Worm (Caenorhabditis elegans) whole organism, L4 larva: ENCODE results near the gene T26C11.8.

Source experiments
- F10B5.3 ChIP-seq: sonication (generic microtip); optimal IDR thresholded peaks from 2 replicates; lab custom pipeline; 2016; ENCODE audit warnings: mild to moderate bottlenecking, missing genetic modification characterization, missing compliant biosample characterization
- F37D6.2 ChIP-seq: sonication (generic microtip); optimal IDR thresholded peaks from 2 replicates; lab custom pipeline; 2016; ENCODE audit warnings: mild to moderate bottlenecking, missing genetic modification characterization, missing compliant biosample characterization
- F49E8.2 ChIP-seq: sonication (generic microtip); optimal IDR thresholded peaks from 2 replicates; lab custom pipeline; 2016; ENCODE audit warnings: missing compliant biosample characterization, mild to moderate bottlenecking, missing genetic modification characterization, borderline replicate concordance
- T26A8.4 ChIP-seq: fragments of 200-800 bp; sonication (Bioruptor generic); IDR thresholded peaks from 2 replicates; pipeline ENCODE4 v1.3.6; 2022; ENCODE audit warnings: missing genetic modification characterization, missing compliant biosample characterization
- ZK337.2 ChIP-seq: fragments of 200-800 bp; sonication (Bioruptor generic); IDR thresholded peaks from 2 replicates; pipeline ENCODE4 v1.3.6; 2022; ENCODE audit warnings: missing genetic modification reagents, missing genetic modification characterization, missing compliant biosample characterization
- ZK546.5 ChIP-seq, 2 experiments: sonication (generic microtip); optimal IDR thresholded peaks; 2 replicates each; lab custom pipeline; 2017; ENCODE audit warnings: missing biosample characterization in 2 of 2, missing genetic modification characterization in 2 of 2
- aha-1 ChIP-seq: fragments of 150-350 bp; peaks from one replicate; lab custom pipeline; 2014; ENCODE audit warnings: missing biosample characterization, missing genetic modification characterization
- attf-4 ChIP-seq: sonication (generic microtip); optimal IDR thresholded peaks from 3 replicates; lab custom pipeline; 2017; ENCODE audit warnings: missing biosample characterization, missing genetic modification characterization
- ceh-20 ChIP-seq: fragments of 200-800 bp; sonication (Bioruptor generic); IDR thresholded peaks from 2 replicates; pipeline ENCODE4 v1.3.6; 2022; ENCODE audit warnings: missing genetic modification reagents, missing genetic modification characterization, missing compliant biosample characterization
- ceh-44 ChIP-seq: fragments of 200-800 bp; sonication (Bioruptor generic); IDR thresholded peaks from 2 replicates; pipeline ENCODE4 v1.3.6; 2022; ENCODE audit warnings: missing genetic modification reagents, missing genetic modification characterization, missing compliant biosample characterization
- ceh-62 ChIP-seq: sonication (generic microtip); optimal IDR thresholded peaks from 2 replicates; lab custom pipeline; 2017; ENCODE audit warnings: missing biosample characterization, missing genetic modification characterization
- ces-1 ChIP-seq: fragments of 150-350 bp; sonication (generic microtip); optimal IDR thresholded peaks from 4 replicates; lab custom pipeline; 2014; ENCODE audit warnings: missing biosample characterization, missing genetic modification reagents, missing genetic modification characterization
- cey-2 ChIP-seq: sonication (generic microtip); optimal IDR thresholded peaks from 3 replicates; lab custom pipeline; 2017; ENCODE audit warnings: missing genetic modification characterization, mild to moderate bottlenecking, missing compliant biosample characterization, antibody characterized with exemption, borderline replicate concordance; ENCODE audit not compliant: insufficient read depth
- daf-12 ChIP-seq: fragments of 150-350 bp; optimal IDR thresholded peaks from 2 replicates; lab custom pipeline; 2014; ENCODE audit warnings: missing biosample characterization, missing genetic modification reagents, missing genetic modification characterization
- daf-19 ChIP-seq: fragments of 200-800 bp; sonication (Bioruptor generic); conservative IDR thresholded peaks from 2 replicates; pipeline ENCODE4 v1.3.6; 2022; ENCODE audit warnings: missing genetic modification characterization, missing compliant biosample characterization
- daf-8 ChIP-seq: fragments of 200-800 bp; sonication (Bioruptor generic); IDR thresholded peaks from 2 replicates; pipeline ENCODE4 v1.3.6; 2022; ENCODE audit warnings: missing genetic modification characterization, missing compliant biosample characterization
- dmd-8 ChIP-seq: fragments of 200-800 bp; sonication (Bioruptor generic); IDR thresholded peaks from 2 replicates; pipeline ENCODE4 v1.3.6; 2022; ENCODE audit warnings: missing genetic modification characterization, missing compliant biosample characterization
- duxl-1 ChIP-seq: sonication (generic microtip); optimal IDR thresholded peaks from 2 replicates; lab custom pipeline; 2016; ENCODE audit warnings: mild to moderate bottlenecking, missing genetic modification characterization, moderate library complexity, missing compliant biosample characterization; ENCODE audit not compliant: poor library complexity
- dve-1 ChIP-seq: sonication (generic microtip); optimal IDR thresholded peaks from 2 replicates; lab custom pipeline; 2017; ENCODE audit warnings: antibody characterized with exemption, mild to moderate bottlenecking, missing genetic modification characterization, missing compliant biosample characterization; ENCODE audit not compliant: insufficient read depth
- fos-1 ChIP-seq: fragments of 150-350 bp; optimal IDR thresholded peaks from 2 replicates; lab custom pipeline; 2014; ENCODE audit warnings: missing biosample characterization, missing genetic modification characterization
- gei-8 ChIP-seq: fragments of 200-800 bp; sonication (Bioruptor generic); optimal IDR thresholded peaks from 2 replicates; lab custom pipeline; 2018; ENCODE audit warnings: mild to moderate bottlenecking, missing genetic modification characterization, missing compliant biosample characterization
- hlh-11 ChIP-seq: fragments of 200-800 bp; sonication (Bioruptor generic); optimal IDR thresholded peaks from 2 replicates; lab custom pipeline; 2018; ENCODE audit warnings: mild to moderate bottlenecking, missing genetic modification characterization, missing compliant biosample characterization
- hlh-30 ChIP-seq: sonication (generic microtip); optimal IDR thresholded peaks from 2 replicates; lab custom pipeline; 2017; ENCODE audit warnings: antibody characterized with exemption, mild to moderate bottlenecking, missing genetic modification characterization, missing compliant biosample characterization; ENCODE audit not compliant: insufficient read depth
- jun-1 ChIP-seq: fragments of 150-350 bp; optimal IDR thresholded peaks from 2 replicates; lab custom pipeline; 2014; ENCODE audit warnings: missing biosample characterization, missing genetic modification reagents, missing genetic modification characterization
- lin-1 ChIP-seq: fragments of 200-800 bp; sonication (Bioruptor generic); IDR thresholded peaks from 2 replicates; pipeline ENCODE4 v1.3.6; 2022; ENCODE audit warnings: missing genetic modification reagents, missing genetic modification characterization, missing compliant biosample characterization
- lin-13 ChIP-seq: fragments of 150-350 bp; optimal IDR thresholded peaks from 2 replicates; lab custom pipeline; 2014; ENCODE audit warnings: missing biosample characterization, missing genetic modification reagents, missing genetic modification characterization
- lin-38 ChIP-seq: fragments of 200-800 bp; sonication (Bioruptor generic); IDR thresholded peaks from 2 replicates; pipeline ENCODE4 v1.3.6; 2022; ENCODE audit warnings: missing genetic modification reagents, missing genetic modification characterization, missing compliant biosample characterization
- lir-3 ChIP-seq: sonication (generic microtip); optimal IDR thresholded peaks from 2 replicates; lab custom pipeline; 2016; ENCODE audit warnings: mild to moderate bottlenecking, missing genetic modification characterization, missing compliant biosample characterization
- madf-5 ChIP-seq, 2 experiments: fragments of 200-800 bp; sonication (Bioruptor generic); IDR thresholded peaks; 2 replicates each; pipeline ENCODE4 v1.3.6; 2022; ENCODE audit warnings: missing compliant biosample characterization in 2 of 2, missing genetic modification characterization in 2 of 2
- madf-9 ChIP-seq: fragments of 200-800 bp; sonication (Bioruptor generic); conservative IDR thresholded peaks from 2 replicates; pipeline ENCODE4 v1.3.6; 2022; ENCODE audit warnings: missing genetic modification reagents, missing genetic modification characterization, missing compliant biosample characterization
- mep-1 ChIP-seq: fragments of 150-350 bp; sonication (generic microtip); optimal IDR thresholded peaks from 3 replicates; lab custom pipeline; 2014; ENCODE audit warnings: missing biosample characterization, missing genetic modification characterization
- nhr-10 ChIP-seq: fragments of 150-350 bp; optimal IDR thresholded peaks from 2 replicates; lab custom pipeline; 2014; ENCODE audit warnings: missing biosample characterization, missing genetic modification characterization
- nhr-11 ChIP-seq: fragments of 150-350 bp; optimal IDR thresholded peaks from 2 replicates; lab custom pipeline; 2014; ENCODE audit warnings: missing biosample characterization, missing genetic modification characterization
- nhr-28 ChIP-seq: fragments of 150-350 bp; optimal IDR thresholded peaks from 2 replicates; lab custom pipeline; 2014; ENCODE audit warnings: missing biosample characterization, missing genetic modification characterization
- nhr-41 ChIP-seq: fragments of 200-800 bp; sonication (Bioruptor generic); IDR thresholded peaks from 2 replicates; pipeline ENCODE4 v1.3.6; 2022; ENCODE audit warnings: missing genetic modification reagents, missing genetic modification characterization, missing compliant biosample characterization
- nhr-48 ChIP-seq: sonication (generic microtip); optimal IDR thresholded peaks from 2 replicates; lab custom pipeline; 2016; ENCODE audit warnings: mild to moderate bottlenecking, missing genetic modification characterization, missing compliant biosample characterization
- nhr-76 ChIP-seq: fragments of 150-350 bp; optimal IDR thresholded peaks from 2 replicates; lab custom pipeline; 2014; ENCODE audit warnings: missing biosample characterization, missing genetic modification characterization
- nhr-77 ChIP-seq: fragments of 150-350 bp; optimal IDR thresholded peaks from 2 replicates; lab custom pipeline; 2014; ENCODE audit warnings: missing biosample characterization, missing genetic modification characterization
- pha-4 ChIP-seq, 2 experiments: fragments of 150-350 bp in 1 of 2; fragments of 200-800 bp in 1 of 2; sonication (Bioruptor generic) in 1 of 2; IDR thresholded peaks in 1 of 2; optimal IDR thresholded peaks in 1 of 2; 2 replicates each; pipeline versions ENCODE4 v1.3.6 to Lab custom; 2014 to 2022; ENCODE audit warnings: missing genetic modification characterization in 2 of 2, missing genetic modification reagents in 2 of 2, missing biosample characterization in 1 of 2, missing compliant biosample characterization in 1 of 2
- saeg-2 ChIP-seq: fragments of 200-800 bp; sonication (Bioruptor generic); IDR thresholded peaks from 2 replicates; pipeline ENCODE4 v1.3.6; 2022; ENCODE audit warnings: missing genetic modification reagents, missing genetic modification characterization, missing compliant biosample characterization
- sdz-12 ChIP-seq: fragments of 200-800 bp; sonication (Bioruptor generic); optimal IDR thresholded peaks from 2 replicates; lab custom pipeline; 2018; ENCODE audit warnings: mild to moderate bottlenecking, missing genetic modification characterization, missing compliant biosample characterization
- snpc-4 ChIP-seq: fragments of 150-350 bp; optimal IDR thresholded peaks from 2 replicates; lab custom pipeline; 2014; ENCODE audit warnings: missing biosample characterization, missing genetic modification characterization
- tag-97 ChIP-seq: fragments of 200-800 bp; sonication (Bioruptor generic); IDR thresholded peaks from 2 replicates; pipeline ENCODE4 v1.3.6; 2022; ENCODE audit warnings: missing genetic modification characterization, missing compliant biosample characterization
- tra-1 ChIP-seq: fragments of 200-800 bp; sonication (Bioruptor generic); IDR thresholded peaks from 2 replicates; pipeline ENCODE4 v1.3.6; 2022; ENCODE audit warnings: missing genetic modification reagents, missing genetic modification characterization, missing compliant biosample characterization
- unc-130 ChIP-seq: sonication (generic microtip); optimal IDR thresholded peaks from 2 replicates; lab custom pipeline; 2016; ENCODE audit warnings: missing genetic modification reagents, missing genetic modification characterization, missing compliant biosample characterization
- unc-39 ChIP-seq: sonication (generic microtip); optimal IDR thresholded peaks from 2 replicates; lab custom pipeline; 2017; ENCODE audit warnings: missing biosample characterization, missing genetic modification characterization
- vab-7 ChIP-seq: fragments of 200-800 bp; sonication (Bioruptor generic); IDR thresholded peaks from 2 replicates; pipeline ENCODE4 v1.3.6; 2022; ENCODE audit warnings: missing genetic modification reagents, missing genetic modification characterization, missing compliant biosample characterization
- zag-1 ChIP-seq: fragments of 150-350 bp; optimal IDR thresholded peaks from 2 replicates; lab custom pipeline; 2014; ENCODE audit warnings: missing biosample characterization, missing genetic modification characterization
- zip-11 ChIP-seq: fragments of 200-800 bp; sonication (Bioruptor generic); IDR thresholded peaks from 2 replicates; pipeline ENCODE4 v1.3.6; 2022; ENCODE audit warnings: missing genetic modification characterization, missing compliant biosample characterization
- zip-2 ChIP-seq: fragments of 150-350 bp; optimal IDR thresholded peaks from 2 replicates; lab custom pipeline; 2014; ENCODE audit warnings: missing biosample characterization, missing genetic modification characterization

T26C11.8 gene

DNA sequence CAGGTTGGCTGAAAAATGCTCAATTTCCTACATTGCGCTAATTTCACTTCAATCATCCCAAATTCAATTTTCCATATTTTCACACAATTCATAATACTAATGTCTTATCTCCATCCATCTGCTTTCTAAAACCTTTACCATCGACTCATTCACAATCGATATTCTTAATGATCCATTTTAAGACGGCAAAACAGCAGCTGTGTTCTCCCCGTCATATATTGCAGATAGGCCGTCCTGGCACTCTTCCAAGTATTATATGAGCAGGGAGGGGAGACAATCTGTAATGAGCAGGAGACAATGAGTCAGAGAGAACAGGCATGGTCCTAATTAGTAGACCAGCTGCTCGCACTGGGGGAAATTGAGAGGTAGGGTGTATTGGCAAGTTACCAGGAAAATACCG, 2.7 kb upstream of the T26C11.8 start:
- no peak for TF ChIP-seq sdz-12 (GFP tag; lab: Kevin White, UChicago)
- TF ChIP-seq lin-1 (GFP tag; lab: Robert Waterston, UW): no peak
- no peak for TF ChIP-seq daf-12 (tag; lab: Kevin White, UChicago)
- no peak for TF ChIP-seq ces-1 (GFP tag; lab: Kevin White, UChicago)
- no peak for TF ChIP-seq lin-38
- TF ChIP-seq F49E8.2 (tag; lab: Kevin White, UChicago): no peak
- TF ChIP-seq saeg-2: no peak
- TF ChIP-seq ZK546.5 (tag; optimal IDR thresholded peaks at IDR 0.05; lab: Kevin White, UChicago): no peak
- TF ChIP-seq cey-2 (tag; lab: Kevin White, UChicago): no peak
- no peak for TF ChIP-seq jun-1 (tag; lab: Kevin White, UChicago)
- TF ChIP-seq ZK337.2 (GFP tag; lab: Robert Waterston, UW): no peak
- no peak for TF ChIP-seq zag-1 (tag; lab: Kevin White, UChicago)
- TF ChIP-seq hlh-30: no peak
- TF ChIP-seq lir-3 (tag; lab: Kevin White, UChicago): no peak
- TF ChIP-seq daf-19: no peak
- no peak for TF ChIP-seq nhr-76
- no peak for TF ChIP-seq aha-1 (tag; lab: Kevin White, UChicago)
- TF ChIP-seq unc-39 (tag; lab: Kevin White, UChicago): no peak
- TF ChIP-seq tag-97 (GFP tag; lab: Robert Waterston, UW): no peak

DNA sequence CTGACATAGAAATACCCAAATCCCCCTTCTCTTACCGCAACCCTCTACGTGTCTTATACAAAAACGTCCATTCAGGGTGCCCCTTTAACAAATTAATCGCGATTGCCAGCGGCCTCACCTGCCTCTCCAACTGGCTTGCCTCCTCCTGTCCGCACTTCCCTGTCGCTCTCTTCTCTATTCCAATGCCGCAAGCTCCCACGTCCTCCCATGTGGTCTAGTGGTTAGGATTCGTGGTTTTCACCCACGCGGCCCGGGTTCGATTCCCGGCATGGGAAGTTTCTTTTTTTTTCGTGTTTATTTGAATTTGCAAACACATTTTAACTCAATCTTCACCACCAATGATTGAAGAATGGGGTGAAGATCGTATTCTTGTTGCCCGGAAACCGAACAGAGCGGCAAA, 1.9 kb upstream of the T26C11.8 start:
- peak; percentile 89 for TF ChIP-seq dmd-8 (GFP tag; lab: Robert Waterston, UW)
- peak; percentile 57 for TF ChIP-seq F37D6.2 (tag; lab: Kevin White, UChicago)
- peak; percentile 8 for TF ChIP-seq nhr-48 (tag; lab: Kevin White, UChicago)
- peak; percentile 4 for TF ChIP-seq F10B5.3 (tag; lab: Kevin White, UChicago)
- TF ChIP-seq nhr-11 (tag; lab: Kevin White, UChicago): peak; percentile 20
- TF ChIP-seq ceh-20 (GFP tag; lab: Robert Waterston, UW): no peak
- TF ChIP-seq lin-13 (GFP tag; lab: Kevin White, UChicago): peak; percentile 28
- 0 out of 2 replicates have a peak, but pooled peaks have one; percentile 55 for TF ChIP-seq tra-1 (GFP tag; lab: Robert Waterston, UW)
- TF ChIP-seq snpc-4: no peak
- TF ChIP-seq ceh-44 (GFP tag; lab: Robert Waterston, UW): 0 out of 2 replicates have a peak, but pooled peaks have one; percentile 48
- peak; percentile 42 for TF ChIP-seq lir-3 (tag; lab: Kevin White, UChicago)
- no peak for TF ChIP-seq nhr-77
- TF ChIP-seq daf-8 (GFP tag; lab: Robert Waterston, UW): no peak
- TF ChIP-seq ceh-62 (tag; lab: Kevin White, UChicago): no peak
- TF ChIP-seq zag-1 (tag; lab: Kevin White, UChicago): no peak
- TF ChIP-seq attf-4 (tag; lab: Kevin White, UChicago): no peak
- TF ChIP-seq madf-9 (GFP tag; lab: Robert Waterston, UW): peak; percentile 66; the same call in 1 of the 2 replicates
- TF ChIP-seq hlh-11 (tag; lab: Kevin White, UChicago): no peak
- no peak for TF ChIP-seq sdz-12 (GFP tag; lab: Kevin White, UChicago)
- no peak for TF ChIP-seq nhr-10 (tag; lab: Kevin White, UChicago)
- TF ChIP-seq nhr-41 (GFP tag; lab: Robert Waterston, UW): no peak
- TF ChIP-seq gei-8 (GFP tag; lab: Kevin White, UChicago): no peak
- no peak for TF ChIP-seq pha-4 (GFP tag; IDR thresholded peaks at IDR 0.05; lab: Robert Waterston, UW)
- no peak for TF ChIP-seq pha-4 (tag; optimal IDR thresholded peaks at IDR 0.05; lab: Kevin White, UChicago)
- TF ChIP-seq madf-5 (GFP tag; IDR thresholded peaks at IDR 0.05; lab: Robert Waterston, UW): peak; percentile 62 to 85; a peak in 3 of 4 replicates
- TF ChIP-seq unc-39 (tag; lab: Kevin White, UChicago): no peak
- TF ChIP-seq ZK546.5 (tag; optimal IDR thresholded peaks at IDR 0.05; lab: Kevin White, UChicago): no peak
- no peak for TF ChIP-seq fos-1 (tag; lab: Kevin White, UChicago)
- no peak; the same call in 1 of the 2 replicates for TF ChIP-seq T26A8.4 (GFP tag; lab: Robert Waterston, UW)
- TF ChIP-seq unc-130 (GFP tag; lab: Kevin White, UChicago): peak; percentile 48
- TF ChIP-seq duxl-1 (tag; lab: Kevin White, UChicago): peak; percentile 95
- peak; percentile 73 for TF ChIP-seq mep-1 (tag; lab: Kevin White, UChicago)
- no peak for TF ChIP-seq dve-1 (tag; lab: Kevin White, UChicago)
- TF ChIP-seq zip-11 (GFP tag; lab: Robert Waterston, UW): no peak
- TF ChIP-seq vab-7: peak; percentile 76
- no peak for TF ChIP-seq nhr-28 (tag; lab: Kevin White, UChicago)
- no peak for TF ChIP-seq zip-2 (tag; lab: Kevin White, UChicago)
